Worm (Caenorhabditis elegans) whole organism, mixed stage, embryonic: ENCODE results near the gene glb-24.

Experiments
- M03D4.4 ChIP-seq: sonication (generic microtip); optimal IDR thresholded peaks from 2 replicates; lab custom pipeline; 2017; ENCODE audit warnings: mild to moderate bottlenecking, missing genetic modification characterization, missing compliant biosample characterization
- elt-1 ChIP-seq: sonication (generic microtip); optimal IDR thresholded peaks from 2 replicates; lab custom pipeline; 2017; ENCODE audit warnings: missing genetic modification characterization, mild to moderate bottlenecking, missing compliant biosample characterization, antibody characterized with exemption, moderate library complexity, borderline replicate concordance; ENCODE audit not compliant: insufficient read depth
- mep-1 ChIP-seq: fragments of 150-350 bp; optimal IDR thresholded peaks from 2 replicates; lab custom pipeline; 2017; ENCODE audit warnings: missing biosample characterization, missing genetic modification reagents, missing genetic modification characterization, inconsistent platforms
- nhr-2 ChIP-seq: fragments of 150-350 bp; optimal IDR thresholded peaks from 2 replicates; lab custom pipeline; 2014; ENCODE audit warnings: missing biosample characterization, missing genetic modification characterization
- nhr-28 ChIP-seq: fragments of 150-350 bp; optimal IDR thresholded peaks from 2 replicates; lab custom pipeline; 2014; ENCODE audit warnings: missing biosample characterization, missing genetic modification characterization
- nhr-76 ChIP-seq: sonication (generic microtip); optimal IDR thresholded peaks from 2 replicates; lab custom pipeline; 2017; ENCODE audit warnings: missing biosample characterization, missing genetic modification characterization
- pha-4 ChIP-seq: fragments of 150-350 bp; optimal IDR thresholded peaks from 2 replicates; lab custom pipeline; 2018; ENCODE audit warnings: missing biosample characterization, missing genetic modification reagents, missing genetic modification characterization
- snpc-4 ChIP-seq: fragments of 150-350 bp; optimal IDR thresholded peaks from 2 replicates; lab custom pipeline; 2014; ENCODE audit warnings: missing biosample characterization, missing genetic modification characterization
- unc-62 ChIP-seq: fragments of 150-350 bp; optimal IDR thresholded peaks from 2 replicates; lab custom pipeline; 2014; ENCODE audit warnings: missing biosample characterization, missing genetic modification reagents, missing genetic modification characterization

- no peak for TF ChIP-seq snpc-4 (tag; lab: Kevin White, UChicago)
- TF ChIP-seq nhr-28 (tag; lab: Kevin White, UChicago), result no peak
- no peak for TF ChIP-seq nhr-2 (tag; lab: Kevin White, UChicago)
- TF ChIP-seq nhr-76 (tag; lab: Kevin White, UChicago), result no peak
- TF ChIP-seq unc-62 (GFP tag; lab: Kevin White, UChicago), result no peak
- no peak for TF ChIP-seq pha-4 (tag; lab: Kevin White, UChicago)
- no peak for TF ChIP-seq M03D4.4
- TF ChIP-seq mep-1 (tag; lab: Kevin White, UChicago), result no peak
- TF ChIP-seq elt-1, result no peak
These were observed 40.5 kb downstream of the glb-24 start, which contains the start of gene C44H9.6 for ce11 chrV:12845247-12845646.
